Fruit fly (Drosophila melanogaster) whole organism, wandering third instar larva: ENCODE measurements around the gene CG11134.

Experiments used
- Abd-B ChIP-seq: fragments of >200 bp; optimal IDR thresholded peaks from 2 replicates; lab custom pipeline; 2017; ENCODE audit warnings: missing biosample characterization, missing genetic modification characterization
- CG32264 ChIP-seq: fragments of 200-800 bp; sonication (Bioruptor generic); optimal IDR thresholded peaks from 2 replicates; lab custom pipeline; 2016; ENCODE audit warnings: missing biosample characterization, missing genetic modification characterization
- CG9705 ChIP-seq: fragments of 200-800 bp; sonication (Bioruptor generic); optimal IDR thresholded peaks from 2 replicates; lab custom pipeline; 2018; ENCODE audit warnings: missing biosample characterization, mild to moderate bottlenecking, missing genetic modification characterization
- CrebA ChIP-seq: fragments of 200-800 bp; sonication (Bioruptor generic); optimal IDR thresholded peaks from 2 replicates; lab custom pipeline; 2016; ENCODE audit warnings: missing biosample characterization, mild to moderate bottlenecking, missing genetic modification characterization, borderline replicate concordance
- Dfd ChIP-seq: fragments of >200 bp; optimal IDR thresholded peaks from 2 replicates; lab custom pipeline; 2017; ENCODE audit warnings: missing biosample characterization, missing genetic modification characterization
- Dif ChIP-seq: fragments of 200-275, 200-300 bp; sonication (Bioruptor generic); optimal IDR thresholded peaks from 2 replicates; lab custom pipeline; 2018; ENCODE audit warnings: missing biosample characterization, missing genetic modification characterization; ENCODE audit not compliant: partially characterized antibody
- GATAd ChIP-seq: sonication (Bioruptor generic); optimal IDR thresholded peaks from 2 replicates; lab custom pipeline; 2016; ENCODE audit warnings: missing biosample characterization, missing genetic modification characterization
- HLH106 ChIP-seq: fragments of 200-800 bp; optimal IDR thresholded peaks from 3 replicates; lab custom pipeline; 2019; ENCODE audit warnings: missing biosample characterization, mild to moderate bottlenecking, missing genetic modification characterization, moderate library complexity
- Hnf4 ChIP-seq: fragments of 200-800 bp; sonication (Bioruptor generic); optimal IDR thresholded peaks from 2 replicates; lab custom pipeline; 2016; ENCODE audit warnings: missing biosample characterization, mild to moderate bottlenecking, missing genetic modification characterization
- Hr78 ChIP-seq: fragments of >200 bp; optimal IDR thresholded peaks from 2 replicates; lab custom pipeline; 2017; ENCODE audit warnings: missing biosample characterization, missing genetic modification characterization
- Hr83 ChIP-seq: fragments of 200-300 bp; sonication (Bioruptor generic); optimal IDR thresholded peaks from 2 replicates; lab custom pipeline; 2016; ENCODE audit warnings: missing biosample characterization, mild to moderate bottlenecking, missing genetic modification characterization, moderate library complexity; ENCODE audit not compliant: poor library complexity, severe bottlenecking
- Jra ChIP-seq: sonication (Bioruptor generic); optimal IDR thresholded peaks from 2 replicates; lab custom pipeline; 2016; ENCODE audit warnings: missing biosample characterization, missing genetic modification characterization
- Mio ChIP-seq: sonication (Bioruptor generic); optimal IDR thresholded peaks from 2 replicates; lab custom pipeline; 2016; ENCODE audit warnings: missing biosample characterization, missing genetic modification characterization
- Myc ChIP-seq: fragments of >200 bp; optimal IDR thresholded peaks from 2 replicates; lab custom pipeline; 2017
- N ChIP-seq: fragments of >200 bp; optimal IDR thresholded peaks from 2 replicates; lab custom pipeline; 2018; ENCODE audit warnings: missing biosample characterization, missing external identifiers, missing genetic modification characterization
- OdsH ChIP-seq: fragments of 200-800 bp; sonication (Bioruptor generic); optimal IDR thresholded peaks from 2 replicates; lab custom pipeline; 2016; ENCODE audit warnings: missing biosample characterization, mild to moderate bottlenecking, missing genetic modification characterization
- Rel ChIP-seq, 2 experiments: fragments of 200-800 bp; sonication (Bioruptor generic) in 1 of 2; optimal IDR thresholded peaks; 2 replicates in 1 of 2; 3 replicates in 1 of 2; lab custom pipeline; 2016 to 2019; ENCODE audit warnings: mild to moderate bottlenecking in 2 of 2, missing biosample characterization in 2 of 2, missing genetic modification characterization in 2 of 2, moderate library complexity in 1 of 2
- Sp1 ChIP-seq: fragments of 200-800 bp; sonication (Bioruptor generic); optimal IDR thresholded peaks from 3 replicates; lab custom pipeline; 2019; ENCODE audit warnings: missing biosample characterization, mild to moderate bottlenecking, missing genetic modification characterization, moderate library complexity
- Vsx2 ChIP-seq: fragments of 200-300, 225-300 bp; sonication (Bioruptor generic); optimal IDR thresholded peaks from 2 replicates; lab custom pipeline; 2018; ENCODE audit warnings: missing biosample characterization, missing genetic modification characterization; ENCODE audit not compliant: partially characterized antibody
- br ChIP-seq: fragments of 200-800 bp; sonication (Bioruptor generic); optimal IDR thresholded peaks from 2 replicates; lab custom pipeline; 2016; ENCODE audit warnings: missing biosample characterization, missing genetic modification characterization
- brk ChIP-seq: fragments of 200-800 bp; sonication (Bioruptor generic); optimal IDR thresholded peaks from 2 replicates; lab custom pipeline; 2016; ENCODE audit warnings: missing biosample characterization, mild to moderate bottlenecking, missing genetic modification characterization
- dl ChIP-seq, 2 experiments: fragments of 175-275, 200-275 bp in 1 of 2; fragments of 200-275 bp in 1 of 2; sonication (Bioruptor generic); optimal IDR thresholded peaks; lab custom pipeline; 2018; ENCODE audit warnings: mild to moderate bottlenecking in 2 of 2, missing biosample characterization in 2 of 2, missing genetic modification characterization in 2 of 2, moderate library complexity in 2 of 2; ENCODE audit not compliant: partially characterized antibody in 2 of 2, insufficient read depth in 1 of 2
- dmrt93B ChIP-seq: fragments of 200-800 bp; sonication (Bioruptor generic); optimal IDR thresholded peaks from 2 replicates; lab custom pipeline; 2018; ENCODE audit warnings: missing biosample characterization, mild to moderate bottlenecking, missing genetic modification characterization
- dsf ChIP-seq: sonication (Bioruptor generic); optimal IDR thresholded peaks from 2 replicates; lab custom pipeline; 2016; ENCODE audit warnings: missing biosample characterization, missing genetic modification characterization, borderline replicate concordance
- ey ChIP-seq: fragments of 200-800 bp; sonication (Bioruptor generic); optimal IDR thresholded peaks from 2 replicates; lab custom pipeline; 2016; ENCODE audit warnings: missing biosample characterization, missing genetic modification characterization
- foxo ChIP-seq, 2 experiments: fragments of 200-800 bp; sonication (Bioruptor generic); optimal IDR thresholded peaks; 2 replicates in 1 of 2; 3 replicates in 1 of 2; lab custom pipeline; 2016 to 2017; ENCODE audit warnings: missing biosample characterization in 2 of 2, missing genetic modification characterization in 2 of 2
- fru ChIP-seq: fragments of 200-800 bp; sonication (Bioruptor generic); optimal IDR thresholded peaks from 3 replicates; lab custom pipeline; 2016; ENCODE audit warnings: missing biosample characterization, mild to moderate bottlenecking, missing genetic modification characterization
- h ChIP-seq: fragments of 200-800 bp; sonication (Bioruptor generic); optimal IDR thresholded peaks from 3 replicates; lab custom pipeline; 2016; ENCODE audit warnings: missing biosample characterization, mild to moderate bottlenecking, missing genetic modification characterization
- jim ChIP-seq: fragments of 175-275, 200-325 bp; sonication (Bioruptor generic); optimal IDR thresholded peaks from 2 replicates; lab custom pipeline; 2016; ENCODE audit warnings: missing biosample characterization, mild to moderate bottlenecking, missing genetic modification characterization
- lola ChIP-seq: fragments of >200 bp; optimal IDR thresholded peaks from 2 replicates; lab custom pipeline; 2017; ENCODE audit warnings: missing biosample characterization, missing genetic modification characterization
- pan ChIP-seq: fragments of >200 bp; optimal IDR thresholded peaks from 2 replicates; lab custom pipeline; 2017
- psq ChIP-seq: fragments of 200-800 bp; sonication (Bioruptor generic); optimal IDR thresholded peaks from 3 replicates; lab custom pipeline; 2017; ENCODE audit warnings: missing biosample characterization, mild to moderate bottlenecking, missing genetic modification characterization, moderate library complexity
- rgr ChIP-seq: fragments of 200-800 bp; sonication (Bioruptor generic); optimal IDR thresholded peaks from 3 replicates; lab custom pipeline; 2016; ENCODE audit warnings: missing biosample characterization, mild to moderate bottlenecking, missing genetic modification characterization
- sage ChIP-seq: fragments of 200-800 bp; sonication (Bioruptor generic); optimal IDR thresholded peaks from 2 replicates; lab custom pipeline; 2016; ENCODE audit warnings: missing biosample characterization, mild to moderate bottlenecking, missing genetic modification characterization
- sv ChIP-seq: fragments of 200-800 bp; sonication (Bioruptor generic); optimal IDR thresholded peaks from 3 replicates; lab custom pipeline; 2016; ENCODE audit warnings: missing biosample characterization, missing genetic modification characterization
- tai ChIP-seq: sonication (Bioruptor generic); optimal IDR thresholded peaks from 2 replicates; lab custom pipeline; 2016; ENCODE audit warnings: missing biosample characterization, missing genetic modification characterization
- usp ChIP-seq: fragments of >200 bp; optimal IDR thresholded peaks from 2 replicates; lab custom pipeline; 2017; ENCODE audit warnings: missing biosample characterization, missing genetic modification characterization
- woc ChIP-seq: sonication (Bioruptor generic); optimal IDR thresholded peaks from 2 replicates; lab custom pipeline; 2016; ENCODE audit warnings: missing biosample characterization, mild to moderate bottlenecking, missing genetic modification characterization

Gene CG11134

DNA sequence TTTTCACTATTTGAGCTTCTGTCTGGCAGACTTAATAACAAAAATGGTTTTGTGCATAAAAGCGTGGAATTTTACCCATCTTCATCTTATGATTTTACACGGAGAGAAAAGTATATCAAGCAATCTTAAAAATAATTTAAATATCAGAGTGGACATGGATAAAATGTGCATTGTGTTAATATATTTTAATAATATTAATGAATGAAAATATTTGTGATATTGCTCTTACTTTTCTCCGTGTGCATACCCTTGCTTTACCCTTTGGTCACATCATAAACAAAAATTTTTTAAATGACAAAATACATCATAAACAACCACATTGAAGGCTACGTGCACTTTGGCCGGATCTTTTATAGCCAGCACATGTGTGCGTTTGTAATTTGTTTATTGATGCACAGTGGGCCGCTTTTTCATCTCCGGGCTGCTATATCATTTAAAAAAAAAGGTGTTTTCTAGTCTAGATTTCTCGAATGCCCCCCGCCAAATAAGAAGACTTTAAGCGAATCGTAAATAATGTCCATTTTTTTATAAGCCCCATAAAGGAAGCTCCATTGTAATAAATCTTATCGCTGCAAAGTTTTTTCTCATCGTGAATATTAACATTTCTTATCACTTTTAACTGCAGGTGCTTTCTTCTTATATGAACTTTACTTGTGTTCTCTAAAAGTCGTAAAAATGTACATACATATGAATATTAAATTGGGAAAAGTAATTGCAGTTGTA, 26.8 kb downstream of the CG11134 start:
- no peak for TF ChIP-seq sage (GFP tag; lab: Kevin White, UChicago)
- TF ChIP-seq usp (GFP tag; lab: Kevin White, UChicago) = no peak
- no peak for TF ChIP-seq pan (lab: Kevin White, UChicago)
- TF ChIP-seq woc (GFP tag; lab: Kevin White, UChicago) = no peak
- peak; percentile 28 for TF ChIP-seq rgr (GFP tag; lab: Kevin White, UChicago)
- no peak for TF ChIP-seq br (GFP tag; lab: Kevin White, UChicago)
- no peak for TF ChIP-seq Dif (GFP tag; lab: Kevin White, UChicago)
- no peak for TF ChIP-seq Jra
- TF ChIP-seq foxo (GFP tag; optimal IDR thresholded peaks at IDR 0.05; lab: Kevin White, UChicago) = peak in 1 of 2 experiments; percentile 31
- peak; percentile 3 for TF ChIP-seq HLH106
- TF ChIP-seq GATAd = no peak
- no peak for TF ChIP-seq brk (GFP tag; lab: Kevin White, UChicago)
- no peak for TF ChIP-seq Myc (lab: Kevin White, UChicago)
- TF ChIP-seq Dfd (GFP tag; lab: Kevin White, UChicago) = no peak
- no peak for TF ChIP-seq Mio (GFP tag; lab: Kevin White, UChicago)
- no peak for TF ChIP-seq tai (GFP tag; lab: Kevin White, UChicago)
- no peak for TF ChIP-seq Abd-B
- no peak for TF ChIP-seq dsf (GFP tag; lab: Kevin White, UChicago)
- no peak for TF ChIP-seq CG9705 (GFP tag; lab: Kevin White, UChicago)
- no peak for TF ChIP-seq jim
- no peak for TF ChIP-seq CrebA (GFP tag; lab: Kevin White, UChicago)
- TF ChIP-seq Hr83 (GFP tag; lab: Kevin White, UChicago) = no peak
- no peak for TF ChIP-seq Hr78 (GFP tag; lab: Kevin White, UChicago)
- peak; percentile 30 for TF ChIP-seq ey (GFP tag; lab: Kevin White, UChicago)
- TF ChIP-seq Sp1 (GFP tag; lab: Kevin White, UChicago) = peak; percentile 15
- peak; percentile 20 for TF ChIP-seq psq
- TF ChIP-seq Rel (GFP tag; optimal IDR thresholded peaks at IDR 0.05; lab: Kevin White, UChicago) = no peak
- TF ChIP-seq Rel (tag; optimal IDR thresholded peaks at IDR 0.05; lab: Kevin White, UChicago) = no peak
- TF ChIP-seq sv (GFP tag; lab: Kevin White, UChicago) = no peak
- TF ChIP-seq Hnf4 (GFP tag; lab: Kevin White, UChicago) = no peak
- TF ChIP-seq dmrt93B (GFP tag; lab: Kevin White, UChicago) = no peak
- no peak for TF ChIP-seq CG32264 (GFP tag; lab: Kevin White, UChicago)
- peak; percentile 34 for TF ChIP-seq h
- TF ChIP-seq OdsH = peak; percentile 2
- TF ChIP-seq lola = no peak
- peak; percentile 37 for TF ChIP-seq fru (GFP tag; lab: Kevin White, UChicago)
- TF ChIP-seq dl (GFP tag; optimal IDR thresholded peaks at IDR 0.05; lab: Kevin White, UChicago; ENCODE audit: insufficient read depth in 1 of 2, partially characterized antibody in 2 of 2) = no peak
- no peak for TF ChIP-seq Vsx2 (GFP tag; lab: Kevin White, UChicago)
- TF ChIP-seq N = no peak

DNA sequence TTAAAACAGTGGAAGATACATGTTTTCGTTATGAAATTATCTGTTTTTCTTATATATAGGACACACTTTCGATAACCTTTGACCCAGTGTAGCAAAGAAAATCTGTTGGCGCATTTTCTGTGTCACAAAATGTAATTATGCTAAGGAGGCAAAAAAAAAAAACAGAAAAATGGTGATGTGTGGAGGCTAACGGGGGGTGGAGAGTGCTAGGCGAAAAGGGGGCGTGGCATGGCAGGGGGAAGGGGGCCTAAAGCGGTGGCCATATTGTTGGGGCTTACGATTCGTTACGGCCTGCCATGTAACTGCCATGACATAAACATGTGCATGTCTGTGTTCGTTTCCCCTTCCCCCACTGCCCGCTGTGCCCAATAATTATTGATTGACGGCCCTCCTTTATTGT, 27.5 kb downstream of the CG11134 start:
- no peak for TF ChIP-seq N
- TF ChIP-seq Hr83 (GFP tag; lab: Kevin White, UChicago) = no peak
- no peak for TF ChIP-seq CrebA (GFP tag; lab: Kevin White, UChicago)
- no peak for TF ChIP-seq OdsH
- TF ChIP-seq dsf (GFP tag; lab: Kevin White, UChicago) = no peak
- TF ChIP-seq woc (GFP tag; lab: Kevin White, UChicago) = no peak
- no peak for TF ChIP-seq Rel (GFP tag; optimal IDR thresholded peaks at IDR 0.05; lab: Kevin White, UChicago)
- no peak for TF ChIP-seq Rel (tag; optimal IDR thresholded peaks at IDR 0.05; lab: Kevin White, UChicago)
- no peak for TF ChIP-seq br (GFP tag; lab: Kevin White, UChicago)
- no peak for TF ChIP-seq Vsx2 (GFP tag; lab: Kevin White, UChicago)
- no peak for TF ChIP-seq ey (GFP tag; lab: Kevin White, UChicago)
- no peak for TF ChIP-seq dl (GFP tag; optimal IDR thresholded peaks at IDR 0.05; lab: Kevin White, UChicago; ENCODE audit: insufficient read depth in 1 of 2, partially characterized antibody in 2 of 2)
- TF ChIP-seq foxo (GFP tag; optimal IDR thresholded peaks at IDR 0.05; lab: Kevin White, UChicago) = no peak
- TF ChIP-seq sage (GFP tag; lab: Kevin White, UChicago) = no peak
- TF ChIP-seq Mio (GFP tag; lab: Kevin White, UChicago) = no peak
- TF ChIP-seq rgr (GFP tag; lab: Kevin White, UChicago) = no peak
- no peak for TF ChIP-seq psq
- no peak for TF ChIP-seq Hnf4 (GFP tag; lab: Kevin White, UChicago)
- TF ChIP-seq Hr78 (GFP tag; lab: Kevin White, UChicago) = no peak
- TF ChIP-seq Abd-B = no peak
- TF ChIP-seq, all 38 proteins: peak for 0
